Fruit fly (Drosophila melanogaster) whole organism, adult: ENCODE results near the gene SkpC.

Source experiments
- CG11617 ChIP-seq: fragments of 200-800 bp; sonication (Bioruptor generic); optimal IDR thresholded peaks from 2 replicates; lab custom pipeline; 2017; ENCODE audit warnings: mild to moderate bottlenecking, missing biosample characterization, missing genetic modification reagents, missing genetic modification characterization
- CG12768 ChIP-seq: fragments of 200-800 bp; sonication (Bioruptor generic); optimal IDR thresholded peaks from 2 replicates; lab custom pipeline; 2017; ENCODE audit warnings: missing biosample characterization, missing genetic modification characterization, mild to moderate bottlenecking, moderate library complexity, missing genetic modification reagents
- CG14711 ChIP-seq: fragments of 200-800 bp; sonication (Bioruptor generic); optimal IDR thresholded peaks from 2 replicates; lab custom pipeline; 2018; ENCODE audit warnings: missing biosample characterization, mild to moderate bottlenecking, missing genetic modification characterization, moderate library complexity
- CG1620 ChIP-seq: fragments of 200-800 bp; sonication (Bioruptor generic); optimal IDR thresholded peaks from 2 replicates; lab custom pipeline; 2016; ENCODE audit warnings: missing biosample characterization, missing genetic modification characterization
- CG33017 ChIP-seq: fragments of 200-800 bp; sonication (Bioruptor generic); optimal IDR thresholded peaks from 2 replicates; lab custom pipeline; 2018; ENCODE audit warnings: missing biosample characterization, mild to moderate bottlenecking, missing genetic modification characterization, moderate library complexity
- CG5204 ChIP-seq: fragments of 200-800 bp; sonication (Bioruptor generic); optimal IDR thresholded peaks from 2 replicates; lab custom pipeline; 2016; ENCODE audit warnings: missing biosample characterization, missing genetic modification characterization
- CG7045 ChIP-seq: fragments of 200-800 bp; sonication (Bioruptor generic); optimal IDR thresholded peaks from 2 replicates; lab custom pipeline; 2017; ENCODE audit warnings: missing biosample characterization, mild to moderate bottlenecking, missing genetic modification characterization
- CG7101 ChIP-seq: fragments of 200-800 bp; sonication (Bioruptor generic); optimal IDR thresholded peaks from 2 replicates; lab custom pipeline; 2018; ENCODE audit warnings: missing biosample characterization, mild to moderate bottlenecking, missing genetic modification characterization, moderate library complexity
- Clk ChIP-seq: fragments of 200-800 bp; sonication (Bioruptor generic); optimal IDR thresholded peaks from 2 replicates; lab custom pipeline; 2017; ENCODE audit warnings: missing biosample characterization, missing genetic modification characterization
- Crg-1 ChIP-seq: fragments of 200-800 bp; sonication (Bioruptor generic); optimal IDR thresholded peaks from 2 replicates; lab custom pipeline; 2016; ENCODE audit warnings: missing biosample characterization, missing genetic modification characterization
- Hr96 ChIP-seq: fragments of 200-800 bp; sonication (Bioruptor generic); optimal IDR thresholded peaks from 2 replicates; lab custom pipeline; 2016; ENCODE audit warnings: missing biosample characterization, missing genetic modification characterization
- Mnt ChIP-seq: fragments of 200-800 bp; sonication (Bioruptor generic); optimal IDR thresholded peaks from 2 replicates; lab custom pipeline; 2016; ENCODE audit warnings: missing biosample characterization, mild to moderate bottlenecking, missing genetic modification characterization
- bab1 ChIP-seq: fragments of 200-800 bp; sonication (Bioruptor generic); optimal IDR thresholded peaks from 3 replicates; lab custom pipeline; 2019; ENCODE audit warnings: missing biosample characterization, mild to moderate bottlenecking, missing genetic modification characterization, moderate library complexity
- cic ChIP-seq: fragments of 200-800 bp; sonication (Bioruptor generic); optimal IDR thresholded peaks from 2 replicates; lab custom pipeline; 2017; ENCODE audit warnings: missing biosample characterization, mild to moderate bottlenecking, missing genetic modification characterization, moderate library complexity
- cnc ChIP-seq, 2 experiments: fragments of >200 bp; optimal IDR thresholded peaks; 2 replicates each; lab custom pipeline; 2017
- kay ChIP-seq: fragments of 200-800 bp; sonication (Bioruptor generic); peaks from one replicate; lab custom pipeline; 2016; ENCODE audit warnings: missing biosample characterization, missing genetic modification characterization, borderline replicate concordance
- ovo ChIP-seq: fragments of 200-800 bp; sonication (Bioruptor generic); optimal IDR thresholded peaks from 2 replicates; lab custom pipeline; 2016; ENCODE audit warnings: missing biosample characterization, missing genetic modification characterization
- pad ChIP-seq: fragments of 200-800 bp; sonication (Bioruptor generic); optimal IDR thresholded peaks from 3 replicates; lab custom pipeline; 2017; ENCODE audit warnings: missing biosample characterization, missing genetic modification characterization, mild to moderate bottlenecking, moderate library complexity, missing genetic modification reagents
- tj ChIP-seq: fragments of 200-800 bp; sonication (Bioruptor generic); optimal IDR thresholded peaks from 3 replicates; lab custom pipeline; 2017; ENCODE audit warnings: missing biosample characterization, mild to moderate bottlenecking, missing genetic modification characterization, moderate library complexity
- toe ChIP-seq: fragments of 200-800 bp; sonication (Bioruptor generic); optimal IDR thresholded peaks from 2 replicates; lab custom pipeline; 2016; ENCODE audit warnings: missing biosample characterization, missing genetic modification characterization

Gene SkpC

DNA sequence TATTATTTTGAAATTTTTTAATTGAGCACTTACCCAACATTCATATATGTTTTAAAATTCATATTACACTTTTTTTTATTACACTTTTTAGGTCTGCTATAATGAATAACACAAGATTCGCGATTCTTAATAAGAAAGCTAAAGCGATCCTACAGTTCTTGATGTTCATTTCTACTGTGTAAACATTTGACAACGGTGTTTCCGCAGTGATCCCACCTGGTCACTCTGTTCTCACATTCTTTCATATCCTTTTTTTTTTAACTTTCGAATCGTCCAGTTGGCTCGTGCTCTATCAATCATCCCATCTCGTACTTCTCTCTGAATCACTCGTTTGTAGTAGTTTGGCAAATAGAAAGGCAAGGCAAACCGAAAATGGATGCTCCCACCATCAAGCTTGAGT, 3.4 kb upstream of the SkpC start, which contains the start of gene SkpD:
Gene SkpD (plus strand): TSS at position 301 of the 400 bp plus-strand sequence.
- TF ChIP-seq cnc (optimal IDR thresholded peaks at IDR 0.05; lab: Kevin White, UChicago), result no peak
- TF ChIP-seq tj, result no peak
- no peak for TF ChIP-seq Mnt (GFP tag; lab: Kevin White, UChicago)
- TF ChIP-seq CG12768 (GFP tag; lab: Kevin White, UChicago), result no peak
- no peak for TF ChIP-seq CG1620 (GFP tag; lab: Kevin White, UChicago)
- TF ChIP-seq pad (GFP tag; lab: Kevin White, UChicago), result no peak
- no peak for TF ChIP-seq kay
- TF ChIP-seq CG33017 (tag; lab: Kevin White, UChicago), result no peak
- TF ChIP-seq Crg-1 (GFP tag; lab: Kevin White, UChicago), result no peak

DNA sequence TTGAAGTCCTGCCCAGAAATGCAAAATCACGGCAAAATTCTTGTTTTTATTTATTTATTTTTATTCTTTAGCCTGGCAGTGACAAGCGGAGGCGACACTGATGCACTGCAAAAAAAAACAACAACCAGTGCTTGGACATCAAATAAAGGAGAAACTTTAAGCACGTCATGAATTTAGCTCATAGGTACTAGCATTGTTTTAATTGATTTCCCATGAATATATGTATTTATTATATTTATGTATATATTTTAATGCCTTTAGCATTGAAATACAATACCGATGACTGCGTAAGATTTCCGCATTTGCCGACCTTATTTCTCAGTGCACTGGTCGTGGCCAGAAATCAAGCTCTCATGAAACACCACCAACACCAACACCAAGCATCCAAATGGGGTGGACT, 2.7 kb downstream of the SkpC start:
- TF ChIP-seq CG5204 (GFP tag; lab: Kevin White, UChicago), result no peak
- TF ChIP-seq pad (GFP tag; lab: Kevin White, UChicago), result no peak
- no peak for TF ChIP-seq CG7045
- TF ChIP-seq cic (GFP tag; lab: Kevin White, UChicago), result no peak
- no peak for TF ChIP-seq CG11617 (GFP tag; lab: Kevin White, UChicago)

DNA sequence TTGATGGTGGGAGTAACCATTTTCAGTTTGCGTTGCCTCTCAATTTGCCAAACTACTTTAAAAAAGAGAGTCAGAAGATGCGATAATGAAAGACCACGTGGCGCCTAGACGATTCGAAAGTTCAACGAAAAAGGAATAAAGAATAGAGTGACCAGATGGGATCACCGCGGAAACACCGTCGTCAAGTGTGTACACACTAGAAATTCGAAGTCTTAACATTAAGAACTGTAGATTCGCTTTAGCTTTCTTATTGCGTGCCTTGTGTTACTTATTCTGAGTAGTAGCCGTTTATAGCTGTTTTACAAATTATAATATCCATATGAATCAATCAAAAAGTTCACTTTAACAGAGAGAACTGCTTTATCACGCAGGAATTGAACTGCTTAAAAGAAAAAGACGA, 8.1 kb downstream of the SkpC start, which contains the start of gene SkpE:
Gene SkpE (minus strand): TSS at position 101 of the 400 bp plus-strand sequence.
- TF ChIP-seq cic (GFP tag; lab: Kevin White, UChicago) (no peak), cnc (optimal IDR thresholded peaks at IDR 0.05; lab: Kevin White, UChicago) (no peak), ovo (no peak), Mnt (GFP tag; lab: Kevin White, UChicago) (no peak), CG7101 (tag; lab: Kevin White, UChicago) (no peak), bab1 (GFP tag; lab: Kevin White, UChicago) (no peak), CG7045 (no peak), CG14711 (tag; lab: Kevin White, UChicago) (no peak), CG11617 (GFP tag; lab: Kevin White, UChicago) (no peak)

DNA sequence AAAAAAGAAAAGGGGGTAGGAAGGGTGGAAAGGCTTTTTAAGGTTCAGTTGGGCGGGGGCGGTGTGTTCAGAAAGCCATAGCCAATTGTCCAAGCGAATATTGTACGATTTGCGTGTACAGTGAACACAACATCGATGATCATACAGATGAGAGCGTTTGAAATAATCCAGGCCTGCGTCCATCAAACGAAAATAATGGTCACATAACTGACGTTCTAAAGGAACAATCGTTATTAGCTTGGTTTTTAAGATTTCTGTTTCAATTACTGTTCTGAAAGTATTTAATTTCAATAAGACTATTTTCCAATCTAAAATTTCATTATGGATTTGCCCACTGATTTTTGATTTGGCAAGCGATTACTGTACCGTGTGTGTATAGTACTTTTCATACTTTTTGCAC, 9.3 kb downstream of the SkpC start:
- TF ChIP-seq Crg-1 (GFP tag; lab: Kevin White, UChicago), result no peak
- no peak for TF ChIP-seq CG5204 (GFP tag; lab: Kevin White, UChicago)
- no peak for TF ChIP-seq pad (GFP tag; lab: Kevin White, UChicago)
- TF ChIP-seq CG33017 (tag; lab: Kevin White, UChicago), result no peak
- TF ChIP-seq cic (GFP tag; lab: Kevin White, UChicago), result no peak
- no peak for TF ChIP-seq CG14711 (tag; lab: Kevin White, UChicago)
- TF ChIP-seq CG12768 (GFP tag; lab: Kevin White, UChicago), result no peak
- TF ChIP-seq CG7045, result no peak
- TF ChIP-seq cnc (optimal IDR thresholded peaks at IDR 0.05; lab: Kevin White, UChicago), result no peak
- no peak for TF ChIP-seq Mnt (GFP tag; lab: Kevin White, UChicago)
- no peak for TF ChIP-seq CG7101 (tag; lab: Kevin White, UChicago)
- no peak for TF ChIP-seq tj
- TF ChIP-seq toe, result no peak
- no peak for TF ChIP-seq kay
- no peak for TF ChIP-seq ovo
- no peak for TF ChIP-seq Clk (GFP tag; lab: Kevin White, UChicago)
- no peak for TF ChIP-seq CG11617 (GFP tag; lab: Kevin White, UChicago)
- no peak for TF ChIP-seq CG1620 (GFP tag; lab: Kevin White, UChicago)
- no peak for TF ChIP-seq Hr96
- no peak for TF ChIP-seq bab1 (GFP tag; lab: Kevin White, UChicago)

DNA sequence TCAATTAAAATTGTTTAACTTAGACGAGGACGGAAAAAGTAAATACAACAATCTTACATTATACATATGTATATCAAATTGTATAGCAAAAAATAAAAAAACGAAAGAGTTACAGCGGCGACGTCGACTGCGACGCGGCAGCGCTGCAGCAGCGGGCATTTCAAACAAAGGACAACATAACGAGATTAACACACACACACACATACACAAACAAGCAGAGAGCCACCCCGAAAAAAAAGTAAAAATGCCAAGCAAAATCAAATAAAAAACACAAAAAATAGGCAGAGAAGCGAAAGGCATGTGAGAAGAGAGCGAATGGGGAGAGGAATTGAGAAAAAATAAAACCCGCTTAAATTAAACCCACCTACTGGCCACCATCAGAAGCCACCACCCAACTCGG, 11.9 kb downstream of the SkpC start:
- TF ChIP-seq CG7101 (tag; lab: Kevin White, UChicago), result no peak
- no peak for TF ChIP-seq toe
- TF ChIP-seq Mnt (GFP tag; lab: Kevin White, UChicago), result no peak
- TF ChIP-seq pad (GFP tag; lab: Kevin White, UChicago), result no peak
- no peak for TF ChIP-seq ovo
- no peak for TF ChIP-seq CG12768 (GFP tag; lab: Kevin White, UChicago)
- no peak for TF ChIP-seq CG1620 (GFP tag; lab: Kevin White, UChicago)
- TF ChIP-seq kay, result no peak
- TF ChIP-seq bab1 (GFP tag; lab: Kevin White, UChicago), result no peak
- TF ChIP-seq CG5204 (GFP tag; lab: Kevin White, UChicago), result no peak

DNA sequence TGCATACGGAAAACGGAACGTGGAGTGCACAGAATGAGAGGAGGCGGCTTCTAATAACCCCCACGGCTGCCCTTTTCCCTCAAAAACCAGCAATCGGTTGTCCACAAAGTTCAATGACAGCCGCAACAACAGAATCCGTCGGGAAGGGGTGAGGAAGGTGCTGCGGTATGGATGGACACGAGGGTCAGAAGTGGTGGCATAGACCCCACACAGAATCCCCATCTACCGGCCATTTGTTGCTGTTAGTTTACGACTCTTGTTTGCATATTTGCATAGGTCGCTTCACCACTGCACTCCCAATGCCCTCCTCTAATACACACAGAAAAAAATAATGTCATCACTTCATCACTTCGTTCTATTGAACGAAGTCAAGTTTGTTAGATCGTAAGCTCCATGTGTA, 23.2 kb downstream of the SkpC start:
- no peak for TF ChIP-seq CG12768 (GFP tag; lab: Kevin White, UChicago)
- TF ChIP-seq CG5204 (GFP tag; lab: Kevin White, UChicago), result no peak
- TF ChIP-seq cic (GFP tag; lab: Kevin White, UChicago), result no peak
- no peak for TF ChIP-seq CG7045
- TF ChIP-seq CG7101 (tag; lab: Kevin White, UChicago), result no peak
- no peak for TF ChIP-seq CG11617 (GFP tag; lab: Kevin White, UChicago)
- TF ChIP-seq cnc (optimal IDR thresholded peaks at IDR 0.05; lab: Kevin White, UChicago), result no peak
- no peak for TF ChIP-seq Crg-1 (GFP tag; lab: Kevin White, UChicago)
- no peak for TF ChIP-seq CG1620 (GFP tag; lab: Kevin White, UChicago)
- no peak for TF ChIP-seq kay

DNA sequence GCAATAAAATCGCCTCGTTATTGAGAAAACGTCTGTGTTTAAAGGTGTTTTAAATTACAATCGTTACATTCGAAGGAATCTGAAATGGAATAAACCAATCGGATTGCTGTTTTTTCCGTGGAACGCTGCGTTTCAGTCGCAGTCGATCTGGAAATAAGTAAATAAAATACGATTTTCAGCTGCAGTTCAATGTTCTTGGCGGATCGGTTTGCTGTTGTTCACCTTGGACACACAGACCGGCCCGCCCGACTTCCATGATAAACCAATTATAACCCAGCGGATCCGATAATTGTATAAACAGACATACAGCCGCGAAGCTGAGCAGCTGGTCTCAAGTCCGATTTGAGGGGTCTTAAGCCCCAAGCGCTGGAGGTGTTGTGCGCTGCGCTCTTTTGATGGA, 24.5 kb downstream of the SkpC start:
- no peak for TF ChIP-seq bab1 (GFP tag; lab: Kevin White, UChicago)
- TF ChIP-seq CG14711 (tag; lab: Kevin White, UChicago), result no peak
- no peak for TF ChIP-seq tj
